Fruit fly (Drosophila melanogaster) whole organism, adult: ENCODE data around the gene Dmtn.

ENCODE experiments used
- CG11617 ChIP-seq: fragments of 200-800 bp; sonication (Bioruptor generic); optimal IDR thresholded peaks from 2 replicates; lab custom pipeline; 2017; ENCODE audit warnings: mild to moderate bottlenecking, missing biosample characterization, missing genetic modification reagents, missing genetic modification characterization
- CG12768 ChIP-seq: fragments of 200-800 bp; sonication (Bioruptor generic); optimal IDR thresholded peaks from 2 replicates; lab custom pipeline; 2017; ENCODE audit warnings: missing biosample characterization, missing genetic modification characterization, mild to moderate bottlenecking, moderate library complexity, missing genetic modification reagents
- CG14711 ChIP-seq: fragments of 200-800 bp; sonication (Bioruptor generic); optimal IDR thresholded peaks from 2 replicates; lab custom pipeline; 2018; ENCODE audit warnings: missing biosample characterization, mild to moderate bottlenecking, missing genetic modification characterization, moderate library complexity
- CG1620 ChIP-seq: fragments of 200-800 bp; sonication (Bioruptor generic); optimal IDR thresholded peaks from 2 replicates; lab custom pipeline; 2016; ENCODE audit warnings: missing biosample characterization, missing genetic modification characterization
- CG33017 ChIP-seq: fragments of 200-800 bp; sonication (Bioruptor generic); optimal IDR thresholded peaks from 2 replicates; lab custom pipeline; 2018; ENCODE audit warnings: missing biosample characterization, mild to moderate bottlenecking, missing genetic modification characterization, moderate library complexity
- CG5204 ChIP-seq: fragments of 200-800 bp; sonication (Bioruptor generic); optimal IDR thresholded peaks from 2 replicates; lab custom pipeline; 2016; ENCODE audit warnings: missing biosample characterization, missing genetic modification characterization
- CG7045 ChIP-seq: fragments of 200-800 bp; sonication (Bioruptor generic); optimal IDR thresholded peaks from 2 replicates; lab custom pipeline; 2017; ENCODE audit warnings: missing biosample characterization, mild to moderate bottlenecking, missing genetic modification characterization
- CG7101 ChIP-seq: fragments of 200-800 bp; sonication (Bioruptor generic); optimal IDR thresholded peaks from 2 replicates; lab custom pipeline; 2018; ENCODE audit warnings: missing biosample characterization, mild to moderate bottlenecking, missing genetic modification characterization, moderate library complexity
- Clk ChIP-seq: fragments of 200-800 bp; sonication (Bioruptor generic); optimal IDR thresholded peaks from 2 replicates; lab custom pipeline; 2017; ENCODE audit warnings: missing biosample characterization, missing genetic modification characterization
- Crg-1 ChIP-seq: fragments of 200-800 bp; sonication (Bioruptor generic); optimal IDR thresholded peaks from 2 replicates; lab custom pipeline; 2016; ENCODE audit warnings: missing biosample characterization, missing genetic modification characterization
- Hr96 ChIP-seq: fragments of 200-800 bp; sonication (Bioruptor generic); optimal IDR thresholded peaks from 2 replicates; lab custom pipeline; 2016; ENCODE audit warnings: missing biosample characterization, missing genetic modification characterization
- Mnt ChIP-seq: fragments of 200-800 bp; sonication (Bioruptor generic); optimal IDR thresholded peaks from 2 replicates; lab custom pipeline; 2016; ENCODE audit warnings: missing biosample characterization, mild to moderate bottlenecking, missing genetic modification characterization
- bab1 ChIP-seq: fragments of 200-800 bp; sonication (Bioruptor generic); optimal IDR thresholded peaks from 3 replicates; lab custom pipeline; 2019; ENCODE audit warnings: missing biosample characterization, mild to moderate bottlenecking, missing genetic modification characterization, moderate library complexity
- cic ChIP-seq: fragments of 200-800 bp; sonication (Bioruptor generic); optimal IDR thresholded peaks from 2 replicates; lab custom pipeline; 2017; ENCODE audit warnings: missing biosample characterization, mild to moderate bottlenecking, missing genetic modification characterization, moderate library complexity
- cnc ChIP-seq, 2 experiments: fragments of >200 bp; optimal IDR thresholded peaks; 2 replicates each; lab custom pipeline; 2017
- kay ChIP-seq: fragments of 200-800 bp; sonication (Bioruptor generic); peaks from one replicate; lab custom pipeline; 2016; ENCODE audit warnings: missing biosample characterization, missing genetic modification characterization, borderline replicate concordance
- ovo ChIP-seq: fragments of 200-800 bp; sonication (Bioruptor generic); optimal IDR thresholded peaks from 2 replicates; lab custom pipeline; 2016; ENCODE audit warnings: missing biosample characterization, missing genetic modification characterization
- pad ChIP-seq: fragments of 200-800 bp; sonication (Bioruptor generic); optimal IDR thresholded peaks from 3 replicates; lab custom pipeline; 2017; ENCODE audit warnings: missing biosample characterization, missing genetic modification characterization, mild to moderate bottlenecking, moderate library complexity, missing genetic modification reagents
- tj ChIP-seq: fragments of 200-800 bp; sonication (Bioruptor generic); optimal IDR thresholded peaks from 3 replicates; lab custom pipeline; 2017; ENCODE audit warnings: missing biosample characterization, mild to moderate bottlenecking, missing genetic modification characterization, moderate library complexity
- toe ChIP-seq: fragments of 200-800 bp; sonication (Bioruptor generic); optimal IDR thresholded peaks from 2 replicates; lab custom pipeline; 2016; ENCODE audit warnings: missing biosample characterization, missing genetic modification characterization

Gene Dmtn

DNA sequence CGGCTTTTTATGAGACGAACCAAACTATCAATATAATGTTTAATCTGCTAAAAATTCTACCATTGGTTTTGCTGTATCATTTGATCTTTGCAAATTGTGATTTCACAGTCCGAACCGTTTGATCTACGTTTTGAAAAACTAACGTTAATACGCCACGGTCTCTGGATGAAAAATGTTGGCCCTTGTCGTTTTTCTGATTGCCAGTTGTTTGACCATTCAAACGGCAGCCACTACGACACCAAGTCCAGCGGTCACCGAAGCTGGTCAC, 31.5 kb downstream of the Dmtn start, which contains the start of gene CG42564:
CG42564 (plus strand) TSS at position 169 of the 268 bp plus-strand sequence.
- TF ChIP-seq cic (GFP tag; lab: Kevin White, UChicago) (no peak), tj (no peak), Hr96 (GFP tag; lab: Kevin White, UChicago) (no peak), Clk (GFP tag; lab: Kevin White, UChicago) (no peak), toe (GFP tag; lab: Kevin White, UChicago) (no peak), CG14711 (tag; lab: Kevin White, UChicago) (no peak), ovo (GFP tag; lab: Kevin White, UChicago) (no peak), CG33017 (no peak), Mnt (GFP tag; lab: Kevin White, UChicago) (no peak), bab1 (no peak), CG7101 (tag; lab: Kevin White, UChicago) (no peak), CG1620 (GFP tag; lab: Kevin White, UChicago) (no peak), kay (GFP tag; lab: Kevin White, UChicago) (no peak)

DNA sequence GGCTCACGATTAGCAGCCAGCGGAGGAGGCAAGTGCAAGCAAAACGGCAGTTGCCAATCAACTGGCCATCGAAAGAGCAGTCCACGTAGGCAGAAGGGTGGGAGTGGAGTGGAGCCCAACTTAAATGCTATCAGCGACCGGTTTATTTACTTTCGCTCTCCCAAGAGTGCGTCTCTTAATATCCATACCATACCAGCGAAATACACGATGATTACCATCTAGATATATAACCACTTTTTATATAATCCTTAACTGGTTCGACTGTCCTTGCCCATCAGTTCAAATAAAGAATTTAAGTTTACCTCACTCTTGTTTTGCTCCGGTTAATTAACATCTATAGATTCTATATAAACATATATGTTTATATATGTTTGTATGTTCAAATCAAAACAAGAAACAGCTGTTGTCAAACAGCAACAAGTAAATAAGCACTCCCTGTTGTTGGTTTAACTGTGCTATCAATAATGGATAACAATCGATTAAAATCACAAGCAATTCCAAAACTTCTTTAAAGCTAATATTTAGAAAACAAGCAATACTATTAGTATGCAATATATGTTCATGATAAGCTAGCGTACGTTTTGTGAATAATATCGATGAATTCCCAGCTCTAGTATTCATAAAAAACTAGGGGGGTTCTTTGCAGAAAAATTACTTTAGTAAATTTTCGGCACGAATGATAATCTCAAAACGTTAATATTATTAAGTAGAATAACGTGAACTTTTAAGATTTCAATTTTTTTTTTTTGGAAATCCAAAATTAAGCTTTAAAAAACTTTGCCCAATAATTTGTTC, 32.0 kb downstream of the Dmtn start:
- TF ChIP-seq CG14711 (tag; lab: Kevin White, UChicago), result peak; percentile 29
- peak; percentile 43 for TF ChIP-seq toe (GFP tag; lab: Kevin White, UChicago)
- TF ChIP-seq Crg-1 (GFP tag; lab: Kevin White, UChicago), result peak; percentile 42
- TF ChIP-seq Hr96 (GFP tag; lab: Kevin White, UChicago), result peak; percentile 9
- TF ChIP-seq ovo (GFP tag; lab: Kevin White, UChicago), result peak; percentile 6
- no peak for TF ChIP-seq tj
- TF ChIP-seq CG1620 (GFP tag; lab: Kevin White, UChicago), result peak; percentile 42
- TF ChIP-seq kay (GFP tag; lab: Kevin White, UChicago), result no peak
- peak; percentile 29 for TF ChIP-seq bab1
- peak; percentile 40 for TF ChIP-seq CG7101 (tag; lab: Kevin White, UChicago)
- TF ChIP-seq CG33017, result peak; percentile 64
- TF ChIP-seq Clk (GFP tag; lab: Kevin White, UChicago), result no peak
- no peak for TF ChIP-seq cnc (optimal IDR thresholded peaks at IDR 0.05; lab: Kevin White, UChicago)
- TF ChIP-seq CG12768 (GFP tag; lab: Kevin White, UChicago), result peak; percentile 27
- no peak for TF ChIP-seq Mnt (GFP tag; lab: Kevin White, UChicago)
- TF ChIP-seq pad, result no peak
- peak; percentile 30 for TF ChIP-seq CG7045
- TF ChIP-seq cic (GFP tag; lab: Kevin White, UChicago), result peak; percentile 26
- no peak for TF ChIP-seq CG5204 (GFP tag; lab: Kevin White, UChicago)
- TF ChIP-seq CG11617 (GFP tag; lab: Kevin White, UChicago), result peak; percentile 43

dm6 chr3R:6368550-6369238, 37.0 kb downstream of the Dmtn start, which contains the start of gene CG10286:
TSS of gene CG10286 (plus strand) at chr3R:6368965.
- no peak for TF ChIP-seq Crg-1 (GFP tag; lab: Kevin White, UChicago)
- peak; percentile 41 for TF ChIP-seq CG7101 (tag; lab: Kevin White, UChicago)
- TF ChIP-seq Hr96 (GFP tag; lab: Kevin White, UChicago), result no peak
- TF ChIP-seq Mnt (GFP tag; lab: Kevin White, UChicago), result peak; percentile 97
- no peak for TF ChIP-seq CG11617 (GFP tag; lab: Kevin White, UChicago)
- TF ChIP-seq pad, result peak; percentile 3
- TF ChIP-seq cic (GFP tag; lab: Kevin White, UChicago), result no peak
- no peak for TF ChIP-seq kay (GFP tag; lab: Kevin White, UChicago)
- no peak for TF ChIP-seq CG7045
- no peak for TF ChIP-seq CG1620 (GFP tag; lab: Kevin White, UChicago)
- TF ChIP-seq toe (GFP tag; lab: Kevin White, UChicago), result peak; percentile 37
- peak; percentile 38 for TF ChIP-seq CG14711 (tag; lab: Kevin White, UChicago)
- peak; percentile 36 for TF ChIP-seq tj
- TF ChIP-seq bab1, result peak; percentile 20
- no peak for TF ChIP-seq CG5204 (GFP tag; lab: Kevin White, UChicago)

- TF ChIP-seq CG7045 (no peak), kay (GFP tag; lab: Kevin White, UChicago) (no peak), ovo (GFP tag; lab: Kevin White, UChicago) (no peak), cnc (optimal IDR thresholded peaks at IDR 0.05; lab: Kevin White, UChicago) (no peak), CG11617 (GFP tag; lab: Kevin White, UChicago) (peak; percentile 5), CG7101 (tag; lab: Kevin White, UChicago) (no peak), Mnt (GFP tag; lab: Kevin White, UChicago) (peak; percentile 10), CG12768 (GFP tag; lab: Kevin White, UChicago) (peak; percentile 16), toe (GFP tag; lab: Kevin White, UChicago) (peak; percentile 67)
Observed at dm6 chr3R:6368100-6368499, 37.6 kb downstream of the Dmtn start, which contains the start of gene CG42724. TSS of gene CG42724 (minus strand) at chr3R:6368288.

DNA sequence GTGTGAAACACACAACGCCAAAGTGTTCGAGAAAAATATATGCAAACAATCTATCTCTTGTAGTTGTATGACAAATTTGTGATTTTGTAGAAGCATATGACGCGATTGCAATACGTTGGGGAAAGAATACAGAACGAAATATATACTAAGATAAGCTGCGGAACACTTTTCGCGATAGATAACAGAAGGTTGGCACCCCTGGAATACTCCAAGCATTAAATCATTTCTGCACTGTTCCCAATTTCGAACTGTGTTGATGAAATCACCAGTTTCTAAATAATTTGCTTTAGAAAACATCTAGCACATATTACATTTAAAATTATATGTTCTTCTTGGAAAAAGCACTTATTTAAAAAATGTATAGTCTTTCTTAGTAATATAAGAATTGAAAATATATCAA, 51.3 kb downstream of the Dmtn start:
- TF ChIP-seq ovo (GFP tag; lab: Kevin White, UChicago) (no peak), kay (GFP tag; lab: Kevin White, UChicago) (peak; percentile 45)
